Worm (Caenorhabditis elegans) whole organism, midembryonic: ENCODE measurements around the gene ifb-2.

Experiments
- T22C8.4 ChIP-seq: fragments of 200-800 bp; sonication (Bioruptor generic); IDR thresholded peaks from 2 replicates; pipeline ENCODE4 v1.3.6; 2022; ENCODE audit warnings: missing genetic modification characterization, missing compliant biosample characterization
- flt-1 ChIP-seq: fragments of 200-800 bp; sonication (Bioruptor generic); IDR thresholded peaks from 2 replicates; pipeline ENCODE4 v1.3.6; 2022; ENCODE audit warnings: missing genetic modification characterization, missing compliant biosample characterization
- klf-2 ChIP-seq: fragments of 200-800 bp; sonication (Bioruptor generic); conservative IDR thresholded peaks from 2 replicates; pipeline ENCODE4 v1.3.6; 2022; ENCODE audit warnings: missing genetic modification reagents, missing genetic modification characterization, missing compliant biosample characterization

DNA sequence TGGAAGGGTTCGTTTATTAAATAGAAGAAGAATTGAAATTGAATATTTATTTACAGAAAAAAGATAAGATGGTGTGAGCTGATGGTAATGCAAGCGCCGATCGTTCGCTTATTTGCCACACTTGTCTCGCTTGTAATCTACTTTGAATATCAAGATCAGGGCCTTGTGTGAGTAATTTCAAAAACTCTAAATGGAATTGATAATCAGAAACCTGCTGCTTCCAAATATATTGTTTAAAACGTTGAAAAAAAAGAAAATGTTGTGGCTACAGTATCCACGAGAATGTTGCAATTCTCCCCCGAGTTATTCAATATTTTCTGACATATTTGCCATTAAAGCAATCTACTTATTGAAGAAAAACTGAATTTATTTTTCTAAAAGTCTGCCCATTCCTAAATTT is 39.2 kb upstream of the ifb-2 start:
- TF ChIP-seq klf-2 (GFP tag; lab: Robert Waterston, UW) (no peak), T22C8.4 (GFP tag; lab: Robert Waterston, UW) (no peak), flt-1 (GFP tag; lab: Robert Waterston, UW) (no peak)
